Worm (Caenorhabditis elegans) whole organism, L4 larva: Measurements from ENCODE around the gene Y94H6A.12.
"Not testable (repeated sequence)": the region's sequence is repeated elsewhere in the genome, so short reads cannot be mapped to it uniquely, and the experiment has no call there.

ENCODE experiments used
- D1046.2 ChIP-seq: fragments of 200-800 bp; sonication (Bioruptor generic); IDR thresholded peaks from 2 replicates; pipeline ENCODE4 v1.3.6; 2022; ENCODE audit warnings: missing genetic modification characterization, missing compliant biosample characterization
- F26F4.8 ChIP-seq: fragments of 200-800 bp; sonication (Bioruptor generic); conservative IDR thresholded peaks from 2 replicates; pipeline ENCODE4 v1.3.6; 2022; ENCODE audit warnings: missing genetic modification characterization, missing compliant biosample characterization
- F44E2.7 ChIP-seq: fragments of 200-800 bp; sonication (Bioruptor generic); IDR thresholded peaks from 2 replicates; pipeline ENCODE4 v2.1.2; 2022; ENCODE audit warnings: missing genetic modification characterization, missing compliant biosample characterization
- Y105C5A.15 ChIP-seq: fragments of 200-800 bp; sonication (Bioruptor generic); IDR thresholded peaks from 2 replicates; pipeline ENCODE4 v1.3.6; 2022; ENCODE audit warnings: missing genetic modification characterization, missing compliant biosample characterization
- Y48G9A.11 ChIP-seq: fragments of 200-800 bp; sonication (Bioruptor generic); IDR thresholded peaks from 2 replicates; pipeline ENCODE4 v1.3.6; 2022; ENCODE audit warnings: missing genetic modification reagents, missing genetic modification characterization, missing compliant biosample characterization
- Y75B8A.6 ChIP-seq: fragments of 200-800 bp; sonication (Bioruptor generic); IDR thresholded peaks from 2 replicates; pipeline ENCODE4 v1.3.6; 2022; ENCODE audit warnings: missing genetic modification reagents, missing genetic modification characterization, missing compliant biosample characterization
- aha-1 ChIP-seq: fragments of 150-350 bp; peaks from one replicate; lab custom pipeline; 2014; ENCODE audit warnings: missing biosample characterization, missing genetic modification characterization
- arid-1 ChIP-seq: fragments of 200-800 bp; sonication (Bioruptor generic); conservative IDR thresholded peaks from 2 replicates; pipeline ENCODE4 v1.3.6; 2022; ENCODE audit warnings: missing genetic modification reagents, missing genetic modification characterization, missing compliant biosample characterization
- ceh-20 ChIP-seq: fragments of 200-800 bp; sonication (Bioruptor generic); IDR thresholded peaks from 2 replicates; pipeline ENCODE4 v1.3.6; 2022; ENCODE audit warnings: missing genetic modification reagents, missing genetic modification characterization, missing compliant biosample characterization
- ceh-44 ChIP-seq: fragments of 200-800 bp; sonication (Bioruptor generic); IDR thresholded peaks from 2 replicates; pipeline ENCODE4 v1.3.6; 2022; ENCODE audit warnings: missing genetic modification reagents, missing genetic modification characterization, missing compliant biosample characterization
- ctbp-1 ChIP-seq: fragments of 200-800 bp; sonication (Bioruptor generic); IDR thresholded peaks from 2 replicates; pipeline ENCODE4 v1.3.6; 2022; ENCODE audit warnings: missing genetic modification reagents, missing genetic modification characterization, missing compliant biosample characterization
- daf-12 ChIP-seq: fragments of 150-350 bp; optimal IDR thresholded peaks from 2 replicates; lab custom pipeline; 2014; ENCODE audit warnings: missing biosample characterization, missing genetic modification reagents, missing genetic modification characterization
- dmd-6 ChIP-seq: fragments of 200-800 bp; sonication (Bioruptor generic); IDR thresholded peaks from 2 replicates; pipeline ENCODE4 v1.3.6; 2022; ENCODE audit warnings: missing genetic modification reagents, missing genetic modification characterization, missing compliant biosample characterization
- dmd-8 ChIP-seq: fragments of 200-800 bp; sonication (Bioruptor generic); IDR thresholded peaks from 2 replicates; pipeline ENCODE4 v1.3.6; 2022; ENCODE audit warnings: missing genetic modification characterization, missing compliant biosample characterization
- dve-1 ChIP-seq: sonication (generic microtip); optimal IDR thresholded peaks from 2 replicates; lab custom pipeline; 2017; ENCODE audit warnings: antibody characterized with exemption, mild to moderate bottlenecking, missing genetic modification characterization, missing compliant biosample characterization; ENCODE audit not compliant: insufficient read depth
- egl-27 ChIP-seq: sonication (generic microtip); optimal IDR thresholded peaks from 3 replicates; lab custom pipeline; 2017; ENCODE audit warnings: missing biosample characterization, missing genetic modification reagents, missing genetic modification characterization
- egl-43 ChIP-seq: fragments of 200-800 bp; sonication (Bioruptor generic); IDR thresholded peaks from 2 replicates; pipeline ENCODE4 v1.3.6; 2022; ENCODE audit warnings: missing genetic modification reagents, missing genetic modification characterization, missing compliant biosample characterization
- hlh-30 ChIP-seq: sonication (generic microtip); optimal IDR thresholded peaks from 2 replicates; lab custom pipeline; 2017; ENCODE audit warnings: antibody characterized with exemption, mild to moderate bottlenecking, missing genetic modification characterization, missing compliant biosample characterization; ENCODE audit not compliant: insufficient read depth
- hmg-1.1 ChIP-seq: fragments of 200-800 bp; sonication (Bioruptor generic); IDR thresholded peaks from 2 replicates; pipeline ENCODE4 v1.3.6; 2022; ENCODE audit warnings: missing genetic modification reagents, missing genetic modification characterization, missing compliant biosample characterization
- lim-7 ChIP-seq: fragments of 200-800 bp; sonication (Bioruptor generic); IDR thresholded peaks from 2 replicates; pipeline ENCODE4 v1.3.6; 2022; ENCODE audit warnings: missing genetic modification characterization, missing compliant biosample characterization
- lin-1 ChIP-seq: fragments of 200-800 bp; sonication (Bioruptor generic); IDR thresholded peaks from 2 replicates; pipeline ENCODE4 v1.3.6; 2022; ENCODE audit warnings: missing genetic modification reagents, missing genetic modification characterization, missing compliant biosample characterization
- lin-15B ChIP-seq: fragments of 150-350 bp; sonication (generic microtip); optimal IDR thresholded peaks from 3 replicates; lab custom pipeline; 2014; ENCODE audit warnings: missing biosample characterization, missing genetic modification characterization
- lin-29 ChIP-seq: fragments of 200-800 bp; sonication (Bioruptor generic); IDR thresholded peaks from 2 replicates; pipeline ENCODE4 v1.3.6; 2022; ENCODE audit warnings: missing genetic modification reagents, missing genetic modification characterization, missing compliant biosample characterization
- lin-38 ChIP-seq: fragments of 200-800 bp; sonication (Bioruptor generic); IDR thresholded peaks from 2 replicates; pipeline ENCODE4 v1.3.6; 2022; ENCODE audit warnings: missing genetic modification reagents, missing genetic modification characterization, missing compliant biosample characterization
- lsy-2 ChIP-seq, 2 experiments: fragments of 150-350 bp in 1 of 2; sonication (generic microtip) in 1 of 2; optimal IDR thresholded peaks; 2 replicates each; lab custom pipeline; 2014 to 2017; ENCODE audit warnings: missing biosample characterization in 2 of 2, missing genetic modification characterization in 2 of 2
- madf-5 ChIP-seq, 2 experiments: fragments of 200-800 bp; sonication (Bioruptor generic); IDR thresholded peaks; 2 replicates each; pipeline ENCODE4 v1.3.6; 2022; ENCODE audit warnings: missing compliant biosample characterization in 2 of 2, missing genetic modification characterization in 2 of 2
- madf-9 ChIP-seq: fragments of 200-800 bp; sonication (Bioruptor generic); conservative IDR thresholded peaks from 2 replicates; pipeline ENCODE4 v1.3.6; 2022; ENCODE audit warnings: missing genetic modification reagents, missing genetic modification characterization, missing compliant biosample characterization
- mxl-2 ChIP-seq: fragments of 200-800 bp; sonication (Bioruptor generic); conservative IDR thresholded peaks from 2 replicates; pipeline ENCODE4 v1.3.6; 2022; ENCODE audit warnings: missing genetic modification reagents, missing genetic modification characterization, missing compliant biosample characterization
- mxl-3 ChIP-seq: fragments of 200-800 bp; sonication (Bioruptor generic); optimal IDR thresholded peaks from 2 replicates; lab custom pipeline; 2018; ENCODE audit warnings: mild to moderate bottlenecking, missing genetic modification characterization, missing compliant biosample characterization
- nhr-28 ChIP-seq: fragments of 150-350 bp; optimal IDR thresholded peaks from 2 replicates; lab custom pipeline; 2014; ENCODE audit warnings: missing biosample characterization, missing genetic modification characterization
- nhr-41 ChIP-seq: fragments of 200-800 bp; sonication (Bioruptor generic); IDR thresholded peaks from 2 replicates; pipeline ENCODE4 v1.3.6; 2022; ENCODE audit warnings: missing genetic modification reagents, missing genetic modification characterization, missing compliant biosample characterization
- pha-4 ChIP-seq, 2 experiments: fragments of 150-350 bp in 1 of 2; fragments of 200-800 bp in 1 of 2; sonication (Bioruptor generic) in 1 of 2; IDR thresholded peaks in 1 of 2; optimal IDR thresholded peaks in 1 of 2; 2 replicates each; pipeline versions ENCODE4 v1.3.6 to Lab custom; 2014 to 2022; ENCODE audit warnings: missing genetic modification characterization in 2 of 2, missing genetic modification reagents in 2 of 2, missing biosample characterization in 1 of 2, missing compliant biosample characterization in 1 of 2
- php-3 ChIP-seq: fragments of 200-800 bp; sonication (Bioruptor generic); IDR thresholded peaks from 2 replicates; pipeline ENCODE4 v1.3.6; 2022; ENCODE audit warnings: missing genetic modification reagents, missing genetic modification characterization, missing compliant biosample characterization
- saeg-2 ChIP-seq: fragments of 200-800 bp; sonication (Bioruptor generic); IDR thresholded peaks from 2 replicates; pipeline ENCODE4 v1.3.6; 2022; ENCODE audit warnings: missing genetic modification reagents, missing genetic modification characterization, missing compliant biosample characterization
- skn-1 ChIP-seq: fragments of 150-350 bp; optimal IDR thresholded peaks from 2 replicates; lab custom pipeline; 2014; ENCODE audit warnings: missing biosample characterization, missing genetic modification characterization
- snpc-1.2 ChIP-seq: fragments of 200-800 bp; sonication (Bioruptor generic); IDR thresholded peaks from 2 replicates; pipeline ENCODE4 v1.3.6; 2022; ENCODE audit warnings: missing genetic modification reagents, missing genetic modification characterization, missing compliant biosample characterization
- tra-1 ChIP-seq: fragments of 200-800 bp; sonication (Bioruptor generic); IDR thresholded peaks from 2 replicates; pipeline ENCODE4 v1.3.6; 2022; ENCODE audit warnings: missing genetic modification reagents, missing genetic modification characterization, missing compliant biosample characterization
- unc-130 ChIP-seq: sonication (generic microtip); optimal IDR thresholded peaks from 2 replicates; lab custom pipeline; 2016; ENCODE audit warnings: missing genetic modification reagents, missing genetic modification characterization, missing compliant biosample characterization
- unc-39 ChIP-seq: sonication (generic microtip); optimal IDR thresholded peaks from 2 replicates; lab custom pipeline; 2017; ENCODE audit warnings: missing biosample characterization, missing genetic modification characterization
- vab-7 ChIP-seq: fragments of 200-800 bp; sonication (Bioruptor generic); IDR thresholded peaks from 2 replicates; pipeline ENCODE4 v1.3.6; 2022; ENCODE audit warnings: missing genetic modification reagents, missing genetic modification characterization, missing compliant biosample characterization
- zfp-3 ChIP-seq: fragments of 200-800 bp; sonication (Bioruptor generic); conservative IDR thresholded peaks from 2 replicates; pipeline ENCODE4 v1.3.6; 2022; ENCODE audit warnings: missing genetic modification reagents, missing genetic modification characterization, missing compliant biosample characterization
- zip-11 ChIP-seq: fragments of 200-800 bp; sonication (Bioruptor generic); IDR thresholded peaks from 2 replicates; pipeline ENCODE4 v1.3.6; 2022; ENCODE audit warnings: missing genetic modification characterization, missing compliant biosample characterization
- zip-2 ChIP-seq: fragments of 150-350 bp; optimal IDR thresholded peaks from 2 replicates; lab custom pipeline; 2014; ENCODE audit warnings: missing biosample characterization, missing genetic modification characterization
- ztf-11 ChIP-seq: fragments of 150-350 bp; optimal IDR thresholded peaks from 2 replicates; lab custom pipeline; 2014; ENCODE audit warnings: missing biosample characterization, missing genetic modification characterization

Y94H6A.12 gene

DNA sequence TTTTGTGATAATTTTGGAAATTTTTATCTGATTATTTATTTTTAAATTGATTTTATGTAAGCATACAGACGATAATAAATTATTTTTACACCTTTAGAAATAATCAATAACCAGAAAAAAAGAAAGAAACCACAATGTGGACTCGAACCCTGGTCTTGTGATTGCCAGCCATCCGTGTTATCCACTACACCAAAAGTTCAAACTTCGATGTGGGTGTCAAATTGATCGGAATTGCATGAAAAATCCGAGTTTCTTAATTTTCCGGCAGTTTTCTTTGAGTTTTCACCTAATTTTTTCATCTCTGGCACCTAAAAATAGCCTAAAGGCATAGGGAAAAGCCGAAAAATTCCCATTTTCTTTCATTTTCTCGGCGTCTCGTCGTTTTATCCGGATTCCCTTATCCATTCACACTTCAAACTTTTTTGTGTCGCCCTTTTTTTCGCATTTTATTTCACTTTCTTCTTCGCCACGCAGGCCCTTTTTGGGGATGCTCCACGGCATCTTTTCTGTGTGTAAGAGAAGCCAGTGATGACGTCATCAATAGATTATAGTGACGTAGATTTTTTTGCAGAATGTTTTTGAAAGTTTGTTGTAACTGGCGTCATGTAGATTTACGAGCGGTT, 34.7 kb upstream of the Y94H6A.12 start:
- TF ChIP-seq ztf-11 (tag; lab: Kevin White, UChicago) = no peak
- peak; percentile 54 for TF ChIP-seq aha-1 (tag; lab: Kevin White, UChicago)
- TF ChIP-seq egl-27 (tag; lab: Kevin White, UChicago) = no peak
- no peak for TF ChIP-seq skn-1 (tag; lab: Kevin White, UChicago)
- no peak for TF ChIP-seq dve-1
- peak; percentile 35; the same call in 1 of the 2 replicates for TF ChIP-seq lin-38 (GFP tag; lab: Robert Waterston, UW)
- TF ChIP-seq, all 104 proteins: peak for 2

DNA sequence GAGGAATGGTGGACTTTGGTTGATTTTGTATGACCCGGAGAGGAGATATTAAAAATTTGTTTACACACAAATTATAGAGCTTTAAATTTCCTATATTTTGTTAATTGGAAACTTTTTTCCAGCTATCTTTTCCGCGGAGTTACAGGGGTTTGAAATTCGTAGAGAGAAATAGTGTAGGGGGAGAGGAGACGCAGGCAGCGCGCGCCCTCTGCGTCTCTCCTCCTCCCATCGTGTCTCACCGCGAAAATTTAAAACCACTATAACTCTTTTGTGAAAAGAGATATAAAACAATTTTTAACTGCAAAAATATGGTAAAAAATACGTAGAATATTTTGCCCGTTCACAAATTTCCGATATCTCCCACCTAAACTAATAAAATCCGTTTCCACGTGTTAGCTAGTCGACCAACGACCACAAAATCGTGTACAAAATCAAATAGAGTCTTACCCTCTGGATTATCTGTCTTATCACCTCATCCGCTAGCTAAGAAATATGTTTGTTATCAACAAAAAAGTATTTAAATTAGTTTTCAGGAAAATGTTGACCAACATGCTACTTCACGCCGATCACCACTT, 29.7 kb upstream of the Y94H6A.12 start, which contains the start of gene nhr-277:
nhr-277 (plus strand) TSS at position 525 of the 575 bp plus-strand sequence.
- TF ChIP-seq nhr-28 (no peak), pha-4 (GFP tag; IDR thresholded peaks at IDR 0.05; lab: Robert Waterston, UW) (no peak), pha-4 (tag; optimal IDR thresholded peaks at IDR 0.05; lab: Kevin White, UChicago) (no peak), lsy-2 (tag; optimal IDR thresholded peaks at IDR 0.05; lab: Kevin White, UChicago) (no peak), zip-2 (tag; lab: Kevin White, UChicago) (no peak), lin-15B (tag; lab: Kevin White, UChicago) (no peak), aha-1 (tag; lab: Kevin White, UChicago) (no peak), dmd-8 (GFP tag; lab: Robert Waterston, UW) (no peak), unc-39 (tag; lab: Kevin White, UChicago) (no peak), mxl-3 (GFP tag; lab: Kevin White, UChicago) (no peak), unc-130 (GFP tag; lab: Kevin White, UChicago) (no peak), zip-11 (no peak), hlh-30 (no peak), F26F4.8 (no peak), daf-12 (tag; lab: Kevin White, UChicago) (no peak)

DNA sequence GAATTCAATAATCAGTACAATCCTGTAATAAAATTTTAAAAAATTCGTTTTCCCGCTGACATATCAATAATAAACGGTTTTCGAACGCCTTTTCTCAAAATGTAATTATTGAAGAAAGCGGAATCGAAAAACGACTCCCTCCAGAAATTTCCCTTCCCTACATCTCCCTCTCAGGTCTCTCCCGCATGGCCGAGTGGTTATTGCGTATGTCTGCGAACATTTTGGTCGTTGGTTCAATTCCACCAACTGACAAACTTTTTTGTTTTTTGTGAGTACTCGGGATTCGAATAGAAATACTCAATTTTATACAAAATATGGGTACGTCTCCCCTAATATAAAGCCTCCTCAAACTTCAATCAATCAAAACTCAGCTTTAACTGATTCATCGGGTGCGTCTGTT, 27.2 kb upstream of the Y94H6A.12 start:
- TF ChIP-seq ceh-44 (GFP tag; lab: Robert Waterston, UW) (peak; percentile 88), Y105C5A.15 (GFP tag; lab: Robert Waterston, UW) (peak; percentile 95), madf-9 (peak; percentile 90), ceh-20 (GFP tag; lab: Robert Waterston, UW) (peak; percentile 73; the same call in 1 of the 2 replicates), F26F4.8 (peak; percentile 97), saeg-2 (GFP tag; lab: Robert Waterston, UW) (peak; percentile 85), hmg-1.1 (GFP tag; lab: Robert Waterston, UW) (peak; percentile 88), lin-38 (GFP tag; lab: Robert Waterston, UW) (peak; percentile 85), nhr-41 (GFP tag; lab: Robert Waterston, UW) (peak; percentile 92), dmd-6 (GFP tag; lab: Robert Waterston, UW) (peak; percentile 65), php-3 (GFP tag; lab: Robert Waterston, UW) (peak; percentile 81), egl-43 (GFP tag; lab: Robert Waterston, UW) (peak; percentile 97), vab-7 (GFP tag; lab: Robert Waterston, UW) (peak; percentile 97), D1046.2 (GFP tag; lab: Robert Waterston, UW) (peak; percentile 92), zfp-3 (GFP tag; lab: Robert Waterston, UW) (peak; percentile 33; the same call in 1 of the 2 replicates), mxl-2 (GFP tag; lab: Robert Waterston, UW) (peak; percentile 81), madf-5 (GFP tag; IDR thresholded peaks at IDR 0.05; lab: Robert Waterston, UW) (peak; percentile 90 to 93), lin-1 (GFP tag; lab: Robert Waterston, UW) (peak; percentile 89), tra-1 (peak; percentile 89), dmd-8 (GFP tag; lab: Robert Waterston, UW) (peak; percentile 99), F44E2.7 (GFP tag; lab: Robert Waterston, UW) (peak; percentile 98), zip-11 (peak; percentile 88; the same call in 1 of the 2 replicates), ctbp-1 (peak; percentile 90), Y48G9A.11 (GFP tag; lab: Robert Waterston, UW) (peak; percentile 84), pha-4 (GFP tag; IDR thresholded peaks at IDR 0.05; lab: Robert Waterston, UW) (peak; percentile 94), lin-29 (GFP tag; lab: Robert Waterston, UW) (peak; percentile 79), lim-7 (GFP tag; lab: Robert Waterston, UW) (peak; percentile 99), Y75B8A.6 (GFP tag; lab: Robert Waterston, UW) (peak; percentile 72; the same call in 1 of the 2 replicates), arid-1 (GFP tag; lab: Robert Waterston, UW) (peak; percentile 92), snpc-1.2 (GFP tag; lab: Robert Waterston, UW) (peak; percentile 84)
- not testable (repeated sequence) for TF ChIP-seq pha-4 (tag; optimal IDR thresholded peaks at IDR 0.05; lab: Kevin White, UChicago)
